Worm (Caenorhabditis elegans): ENCODE data around the gene abhd-3.2.

Gene abhd-3.2

DNA sequence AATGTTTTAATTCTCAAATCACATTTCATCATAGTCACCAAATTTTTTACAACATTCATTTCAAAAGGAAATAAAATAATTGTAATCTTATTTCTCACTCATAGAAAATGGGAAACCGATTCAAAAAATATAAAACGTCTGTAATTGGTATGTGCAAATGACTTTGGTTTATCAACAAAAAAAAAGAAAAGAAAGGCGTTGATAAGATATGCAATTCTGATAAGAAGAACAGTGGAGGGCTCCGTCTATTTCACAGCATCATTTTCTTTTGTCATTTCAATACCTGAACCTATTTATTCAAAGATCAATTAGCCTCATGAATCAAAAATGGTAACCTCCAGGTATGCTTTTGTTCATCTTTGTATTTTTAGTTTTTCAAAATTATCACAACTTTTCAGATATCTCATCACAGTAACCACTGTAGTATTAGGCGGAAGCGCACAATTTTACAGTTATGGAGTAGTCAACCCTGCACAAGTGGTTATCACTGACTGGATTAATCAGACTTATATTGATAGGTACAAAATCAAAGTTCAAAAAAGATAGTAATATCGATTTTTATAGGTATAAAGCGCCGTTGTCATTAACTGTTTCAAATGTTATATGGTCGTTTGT is 39.4 kb downstream of the abhd-3.2 start, which contains the start of gene F53H8.3:
TSS of gene F53H8.3 (plus strand) at position 275 of the 615 bp plus-strand sequence.
- peak; percentile 75 for TF ChIP-seq fos-1 (tag; optimal IDR thresholded peaks at IDR 0.05)
- no peak for TF ChIP-seq sma-3 (GFP tag; optimal IDR thresholded peaks at IDR 0.05)
- TF ChIP-seq nhr-237 (tag; optimal IDR thresholded peaks at IDR 0.05): no peak
- TF ChIP-seq ceh-16 (tag; optimal IDR thresholded peaks at IDR 0.05): no peak
- no peak for TF ChIP-seq elt-3 (tag; optimal IDR thresholded peaks at IDR 0.05)
- no peak for TF ChIP-seq F13H6.1 (tag; optimal IDR thresholded peaks at IDR 0.05)

DNA sequence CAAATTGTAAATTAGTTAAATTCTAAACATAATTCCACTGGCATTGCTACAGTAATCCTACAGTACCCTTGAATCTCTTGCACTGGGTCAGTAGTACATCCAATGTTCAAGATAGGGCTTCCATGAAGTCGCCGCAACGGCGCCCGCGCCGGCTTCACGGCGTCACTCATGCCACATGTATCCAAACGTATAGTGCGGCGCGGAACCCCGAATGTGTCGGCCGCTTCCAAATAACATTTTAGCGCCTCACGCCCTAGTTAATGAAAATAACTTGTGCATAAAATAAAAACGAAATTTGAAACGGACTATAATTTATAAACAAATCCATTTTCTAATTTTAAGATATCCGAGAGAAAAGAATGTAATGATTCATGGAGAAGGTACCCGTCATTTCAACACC is 41.8 kb downstream of the abhd-3.2 start:
- TF ChIP-seq unc-55 (GFP tag; optimal IDR thresholded peaks at IDR 0.05): no peak
- TF ChIP-seq snpc-4 (tag; optimal IDR thresholded peaks at IDR 0.05): peak; percentile 73

DNA sequence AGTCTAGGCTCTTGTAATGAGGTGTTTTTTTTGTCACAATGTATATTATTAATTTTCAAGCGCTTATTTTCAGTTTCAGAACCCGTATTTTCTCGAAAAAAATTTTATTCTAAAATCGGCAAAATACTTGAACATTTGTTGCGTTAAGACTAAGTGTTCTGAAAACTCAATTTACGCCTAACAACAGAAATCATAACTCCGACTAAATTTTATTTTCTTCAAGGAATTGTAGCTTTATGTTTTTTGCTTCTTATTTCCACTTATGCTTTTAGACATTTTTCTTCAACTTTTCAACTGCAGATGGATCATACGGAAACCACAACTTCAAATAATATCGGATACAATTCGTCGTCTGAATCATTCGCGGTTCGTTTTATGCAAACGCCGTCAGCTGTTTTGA is 44.3 kb downstream of the abhd-3.2 start, which contains the start of gene F35H12.1:
TSS of gene F35H12.1 (plus strand) at position 301 of the 400 bp plus-strand sequence.
- TF ChIP-seq snpc-4 (tag; optimal IDR thresholded peaks at IDR 0.05): no peak
- no peak for TF ChIP-seq lin-39 (tag; optimal IDR thresholded peaks at IDR 0.05)
- TF ChIP-seq ztf-11 (tag; optimal IDR thresholded peaks at IDR 0.05): no peak
- TF ChIP-seq mbf-1 (tag; optimal IDR thresholded peaks at IDR 0.05): no peak
- no peak for TF ChIP-seq nhr-77 (tag; optimal IDR thresholded peaks at IDR 0.05)
- TF ChIP-seq unc-55 (GFP tag; optimal IDR thresholded peaks at IDR 0.05): no peak
- TF ChIP-seq sma-9 (GFP tag; optimal IDR thresholded peaks at IDR 0.05): no peak
- TF ChIP-seq sma-9 (tag; optimal IDR thresholded peaks at IDR 0.05): no peak
- TF ChIP-seq ceh-16 (tag; optimal IDR thresholded peaks at IDR 0.05): no peak
- TF ChIP-seq elt-3 (tag; optimal IDR thresholded peaks at IDR 0.05): no peak
- no peak for TF ChIP-seq nhr-237 (tag; optimal IDR thresholded peaks at IDR 0.05)
- TF ChIP-seq mdl-1 (tag; optimal IDR thresholded peaks at IDR 0.05): no peak
- TF ChIP-seq sma-3 (GFP tag; optimal IDR thresholded peaks at IDR 0.05): no peak
- TF ChIP-seq nhr-21 (tag; optimal IDR thresholded peaks at IDR 0.05): no peak
- TF ChIP-seq unc-39 (tag; optimal IDR thresholded peaks at IDR 0.05): no peak
- TF ChIP-seq lin-11 (tag; optimal IDR thresholded peaks at IDR 0.05): no peak
- no peak for TF ChIP-seq R02D3.7 (tag; optimal IDR thresholded peaks at IDR 0.05)
- no peak for TF ChIP-seq nhr-10 (tag; optimal IDR thresholded peaks at IDR 0.05)
- TF ChIP-seq lin-13 (GFP tag; optimal IDR thresholded peaks at IDR 0.05): no peak
- TF ChIP-seq nhr-12 (tag; optimal IDR thresholded peaks at IDR 0.05): no peak
- no peak for TF ChIP-seq aly-2 (tag; optimal IDR thresholded peaks at IDR 0.05)

DNA sequence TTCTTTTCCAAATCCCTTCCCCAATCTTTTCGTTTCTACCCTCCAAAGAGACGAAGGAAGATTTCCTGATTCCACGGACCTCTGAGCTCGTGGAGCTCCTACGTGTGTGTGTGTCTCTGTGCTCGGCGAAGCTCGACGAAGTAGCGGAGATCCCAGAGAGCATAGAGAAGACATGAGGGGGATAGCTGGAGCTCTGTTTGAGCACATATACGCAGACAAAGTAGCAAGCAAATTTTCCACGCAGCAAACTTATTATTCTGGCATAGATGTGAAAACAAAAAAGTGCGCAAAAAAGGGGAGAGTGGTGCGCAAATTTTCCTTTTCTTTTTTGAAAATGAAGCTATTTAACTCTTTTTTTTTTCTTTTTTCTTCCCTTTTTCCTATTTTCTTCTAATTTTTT is 44.9 kb downstream of the abhd-3.2 start:
- TF ChIP-seq lsy-2 (tag; optimal IDR thresholded peaks at IDR 0.05) (peak in 1 of 2 experiments; percentile 40), crh-2 (tag; optimal IDR thresholded peaks at IDR 0.05) (peak; percentile 51), fos-1 (tag; optimal IDR thresholded peaks at IDR 0.05) (no peak), zag-1 (tag; optimal IDR thresholded peaks at IDR 0.05) (peak; percentile 52), lin-13 (GFP tag; optimal IDR thresholded peaks at IDR 0.05) (no peak), unc-55 (GFP tag; optimal IDR thresholded peaks at IDR 0.05) (peak; percentile 72), snpc-4 (tag; optimal IDR thresholded peaks at IDR 0.05) (no peak), nhr-129 (tag; optimal IDR thresholded peaks at IDR 0.05) (peak; percentile 54), C34F6.9 (tag; optimal IDR thresholded peaks at IDR 0.05) (peak; percentile 43), mdl-1 (tag; optimal IDR thresholded peaks at IDR 0.05) (peak in 1 of 2 experiments; percentile 57), nhr-25 (tag; optimal IDR thresholded peaks at IDR 0.05) (no peak)

DNA sequence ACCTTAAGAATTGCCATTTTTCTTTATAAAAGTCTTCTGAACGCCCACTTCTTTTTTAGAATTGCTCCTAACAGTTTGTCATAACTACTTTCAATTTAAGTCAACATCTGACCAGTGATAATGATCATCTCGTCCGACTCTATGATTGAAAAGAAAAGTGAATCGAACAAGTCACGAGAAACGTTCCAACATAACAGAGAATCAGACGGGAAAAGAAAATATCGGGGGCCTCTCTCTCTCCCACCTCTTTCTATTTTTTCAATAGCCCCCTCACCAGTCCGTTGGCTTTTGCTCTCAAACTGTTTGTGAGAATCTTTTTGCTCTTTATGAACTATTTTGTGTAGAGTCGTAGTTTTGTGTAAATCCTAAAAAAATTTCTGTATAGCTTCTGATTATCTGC is 50.2 kb downstream of the abhd-3.2 start:
- TF ChIP-seq nhr-25 (tag; optimal IDR thresholded peaks at IDR 0.05): no peak
- TF ChIP-seq nhr-6 (tag; optimal IDR thresholded peaks at IDR 0.05): no peak
- TF ChIP-seq mdl-1 (tag; optimal IDR thresholded peaks at IDR 0.05): no peak
- no peak for TF ChIP-seq F13H6.1 (tag; optimal IDR thresholded peaks at IDR 0.05)
- TF ChIP-seq nhr-129 (tag; optimal IDR thresholded peaks at IDR 0.05): peak; percentile 7
- peak; percentile 8 for TF ChIP-seq sma-9 (GFP tag; optimal IDR thresholded peaks at IDR 0.05)
- TF ChIP-seq sma-9 (tag; optimal IDR thresholded peaks at IDR 0.05): no peak
- TF ChIP-seq snpc-4 (tag; optimal IDR thresholded peaks at IDR 0.05): no peak
- no peak for TF ChIP-seq nhr-237 (tag; optimal IDR thresholded peaks at IDR 0.05)
- peak; percentile 51 for TF ChIP-seq blmp-1 (tag; optimal IDR thresholded peaks at IDR 0.05; ENCODE audit: insufficient read depth)
- TF ChIP-seq ztf-1 (GFP tag; conservative IDR thresholded peaks at IDR 0.05): no peak
- no peak for TF ChIP-seq ceh-82 (tag; optimal IDR thresholded peaks at IDR 0.05)
- TF ChIP-seq ztf-4 (tag; optimal IDR thresholded peaks at IDR 0.05): no peak
- no peak for TF ChIP-seq nhr-23 (tag; optimal IDR thresholded peaks at IDR 0.05)

Measured in whole organism, L2 larva.